Fruit fly (Drosophila melanogaster) whole organism, adult: ENCODE measurements around the gene CG18666.
A peak's percentile ranks its signal among the peaks of the same experiment; 100 is the strongest.

ENCODE experiments used
- CG11617 ChIP-seq: fragments of 200-800 bp; sonication (Bioruptor generic); optimal IDR thresholded peaks from 2 replicates; lab custom pipeline; 2017; ENCODE audit warnings: mild to moderate bottlenecking, missing biosample characterization, missing genetic modification reagents, missing genetic modification characterization
- CG12768 ChIP-seq: fragments of 200-800 bp; sonication (Bioruptor generic); optimal IDR thresholded peaks from 2 replicates; lab custom pipeline; 2017; ENCODE audit warnings: missing biosample characterization, missing genetic modification characterization, mild to moderate bottlenecking, moderate library complexity, missing genetic modification reagents
- CG14711 ChIP-seq: fragments of 200-800 bp; sonication (Bioruptor generic); optimal IDR thresholded peaks from 2 replicates; lab custom pipeline; 2018; ENCODE audit warnings: missing biosample characterization, mild to moderate bottlenecking, missing genetic modification characterization, moderate library complexity
- CG1620 ChIP-seq: fragments of 200-800 bp; sonication (Bioruptor generic); optimal IDR thresholded peaks from 2 replicates; lab custom pipeline; 2016; ENCODE audit warnings: missing biosample characterization, missing genetic modification characterization
- CG33017 ChIP-seq: fragments of 200-800 bp; sonication (Bioruptor generic); optimal IDR thresholded peaks from 2 replicates; lab custom pipeline; 2018; ENCODE audit warnings: missing biosample characterization, mild to moderate bottlenecking, missing genetic modification characterization, moderate library complexity
- CG5204 ChIP-seq: fragments of 200-800 bp; sonication (Bioruptor generic); optimal IDR thresholded peaks from 2 replicates; lab custom pipeline; 2016; ENCODE audit warnings: missing biosample characterization, missing genetic modification characterization
- CG7045 ChIP-seq: fragments of 200-800 bp; sonication (Bioruptor generic); optimal IDR thresholded peaks from 2 replicates; lab custom pipeline; 2017; ENCODE audit warnings: missing biosample characterization, mild to moderate bottlenecking, missing genetic modification characterization
- CG7101 ChIP-seq: fragments of 200-800 bp; sonication (Bioruptor generic); optimal IDR thresholded peaks from 2 replicates; lab custom pipeline; 2018; ENCODE audit warnings: missing biosample characterization, mild to moderate bottlenecking, missing genetic modification characterization, moderate library complexity
- Clk ChIP-seq: fragments of 200-800 bp; sonication (Bioruptor generic); optimal IDR thresholded peaks from 2 replicates; lab custom pipeline; 2017; ENCODE audit warnings: missing biosample characterization, missing genetic modification characterization
- Crg-1 ChIP-seq: fragments of 200-800 bp; sonication (Bioruptor generic); optimal IDR thresholded peaks from 2 replicates; lab custom pipeline; 2016; ENCODE audit warnings: missing biosample characterization, missing genetic modification characterization
- Hr96 ChIP-seq: fragments of 200-800 bp; sonication (Bioruptor generic); optimal IDR thresholded peaks from 2 replicates; lab custom pipeline; 2016; ENCODE audit warnings: missing biosample characterization, missing genetic modification characterization
- Mnt ChIP-seq: fragments of 200-800 bp; sonication (Bioruptor generic); optimal IDR thresholded peaks from 2 replicates; lab custom pipeline; 2016; ENCODE audit warnings: missing biosample characterization, mild to moderate bottlenecking, missing genetic modification characterization
- bab1 ChIP-seq: fragments of 200-800 bp; sonication (Bioruptor generic); optimal IDR thresholded peaks from 3 replicates; lab custom pipeline; 2019; ENCODE audit warnings: missing biosample characterization, mild to moderate bottlenecking, missing genetic modification characterization, moderate library complexity
- cic ChIP-seq: fragments of 200-800 bp; sonication (Bioruptor generic); optimal IDR thresholded peaks from 2 replicates; lab custom pipeline; 2017; ENCODE audit warnings: missing biosample characterization, mild to moderate bottlenecking, missing genetic modification characterization, moderate library complexity
- cnc ChIP-seq, 2 experiments: fragments of >200 bp; optimal IDR thresholded peaks; 2 replicates each; lab custom pipeline; 2017
- kay ChIP-seq: fragments of 200-800 bp; sonication (Bioruptor generic); peaks from one replicate; lab custom pipeline; 2016; ENCODE audit warnings: missing biosample characterization, missing genetic modification characterization, borderline replicate concordance
- ovo ChIP-seq: fragments of 200-800 bp; sonication (Bioruptor generic); optimal IDR thresholded peaks from 2 replicates; lab custom pipeline; 2016; ENCODE audit warnings: missing biosample characterization, missing genetic modification characterization
- pad ChIP-seq: fragments of 200-800 bp; sonication (Bioruptor generic); optimal IDR thresholded peaks from 3 replicates; lab custom pipeline; 2017; ENCODE audit warnings: missing biosample characterization, missing genetic modification characterization, mild to moderate bottlenecking, moderate library complexity, missing genetic modification reagents
- tj ChIP-seq: fragments of 200-800 bp; sonication (Bioruptor generic); optimal IDR thresholded peaks from 3 replicates; lab custom pipeline; 2017; ENCODE audit warnings: missing biosample characterization, mild to moderate bottlenecking, missing genetic modification characterization, moderate library complexity
- toe ChIP-seq: fragments of 200-800 bp; sonication (Bioruptor generic); optimal IDR thresholded peaks from 2 replicates; lab custom pipeline; 2016; ENCODE audit warnings: missing biosample characterization, missing genetic modification characterization

Gene CG18666

DNA sequence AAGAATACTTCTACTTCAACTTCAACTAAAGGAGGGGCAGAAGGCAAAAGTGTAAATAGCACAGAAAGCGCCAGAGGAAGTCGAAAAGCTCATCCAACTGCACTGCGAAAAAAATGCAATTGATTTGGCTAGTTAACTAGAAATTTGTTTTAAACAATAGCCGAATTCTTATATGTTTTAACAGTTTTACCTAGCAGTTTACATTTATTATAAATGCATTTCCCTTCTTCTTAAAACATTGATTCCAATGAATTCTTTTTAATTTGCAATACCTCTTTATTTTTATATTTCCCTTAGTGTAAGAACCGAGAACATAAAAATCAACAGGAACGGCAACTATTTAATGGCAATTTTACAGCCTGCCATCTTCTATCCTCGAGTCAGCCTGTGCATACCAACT lies 13.7 kb downstream of the CG18666 start:
- no peak for TF ChIP-seq CG7045 (GFP tag; lab: Kevin White, UChicago)
- no peak for TF ChIP-seq kay (GFP tag; lab: Kevin White, UChicago)
- no peak for TF ChIP-seq CG11617
- no peak for TF ChIP-seq ovo (GFP tag; lab: Kevin White, UChicago)
- TF ChIP-seq Mnt (GFP tag; lab: Kevin White, UChicago), result no peak
- TF ChIP-seq bab1 (GFP tag; lab: Kevin White, UChicago), result no peak
- TF ChIP-seq cic (GFP tag; lab: Kevin White, UChicago), result no peak
- TF ChIP-seq Crg-1 (GFP tag; lab: Kevin White, UChicago), result no peak
- TF ChIP-seq Clk (GFP tag; lab: Kevin White, UChicago), result no peak
- no peak for TF ChIP-seq CG12768 (GFP tag; lab: Kevin White, UChicago)
- no peak for TF ChIP-seq tj (GFP tag; lab: Kevin White, UChicago)
- TF ChIP-seq cnc (optimal IDR thresholded peaks at IDR 0.05; lab: Kevin White, UChicago), result no peak
- no peak for TF ChIP-seq CG14711 (tag; lab: Kevin White, UChicago)
- TF ChIP-seq pad (GFP tag; lab: Kevin White, UChicago), result no peak
- no peak for TF ChIP-seq CG33017 (tag; lab: Kevin White, UChicago)
- no peak for TF ChIP-seq CG1620 (GFP tag; lab: Kevin White, UChicago)
- no peak for TF ChIP-seq toe (GFP tag; lab: Kevin White, UChicago)
- no peak for TF ChIP-seq CG5204 (GFP tag; lab: Kevin White, UChicago)

dm6 chr2L:11049723-11050122 lies 15.1 kb downstream of the CG18666 start:
- TF ChIP-seq tj (GFP tag; lab: Kevin White, UChicago) (peak; percentile 89), CG7045 (GFP tag; lab: Kevin White, UChicago) (no peak)

DNA sequence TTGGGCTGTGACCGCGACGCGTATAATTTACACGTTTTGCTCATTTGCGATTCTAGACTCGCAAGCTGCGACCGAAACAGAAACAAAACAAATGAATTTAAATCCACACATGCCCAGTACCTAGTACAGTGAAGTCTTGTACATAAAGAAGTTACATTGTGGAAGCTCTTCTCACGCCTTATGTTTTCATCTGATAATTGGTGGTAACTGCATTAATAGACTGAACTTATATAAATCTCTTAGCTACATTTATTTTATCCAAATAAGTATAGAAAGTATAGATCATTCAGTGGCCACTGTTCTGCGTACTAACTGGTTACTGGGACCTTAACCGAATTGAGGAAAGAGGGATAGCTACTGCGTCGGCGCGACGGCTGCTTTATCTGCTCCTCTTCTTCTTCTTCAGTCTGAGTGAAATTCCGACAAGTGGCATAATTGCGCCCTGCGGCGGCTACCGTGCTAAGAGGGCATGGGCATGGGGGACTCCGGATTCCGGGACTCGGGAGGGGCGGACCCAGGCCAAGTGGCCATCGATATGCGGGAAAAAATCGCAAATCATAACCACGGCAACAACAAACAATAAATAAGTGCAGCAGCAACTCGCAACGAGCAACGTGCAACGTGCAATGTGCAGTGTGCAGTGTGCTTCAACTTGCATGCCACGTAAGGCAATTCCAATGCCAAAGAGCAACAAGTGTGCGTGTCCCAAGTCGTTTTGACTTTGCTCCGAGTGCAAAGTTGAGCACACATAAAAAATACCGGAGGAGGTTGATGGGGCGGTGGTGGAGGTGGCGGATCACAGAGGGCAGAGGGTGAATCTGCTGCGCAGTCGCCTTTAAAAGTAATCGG lies 17.3 kb downstream of the CG18666 start:
- TF ChIP-seq CG5204 (GFP tag; lab: Kevin White, UChicago) (no peak), ovo (GFP tag; lab: Kevin White, UChicago) (no peak), CG7101 (tag; lab: Kevin White, UChicago) (no peak), pad (GFP tag; lab: Kevin White, UChicago) (no peak), CG12768 (GFP tag; lab: Kevin White, UChicago) (no peak), CG1620 (GFP tag; lab: Kevin White, UChicago) (no peak), Clk (GFP tag; lab: Kevin White, UChicago) (no peak), CG14711 (tag; lab: Kevin White, UChicago) (no peak), Hr96 (GFP tag; lab: Kevin White, UChicago) (no peak), CG11617 (no peak), kay (GFP tag; lab: Kevin White, UChicago) (no peak), Mnt (GFP tag; lab: Kevin White, UChicago) (no peak), bab1 (GFP tag; lab: Kevin White, UChicago) (no peak), cnc (optimal IDR thresholded peaks at IDR 0.05; lab: Kevin White, UChicago) (no peak), cic (GFP tag; lab: Kevin White, UChicago) (no peak), Crg-1 (GFP tag; lab: Kevin White, UChicago) (no peak)

DNA sequence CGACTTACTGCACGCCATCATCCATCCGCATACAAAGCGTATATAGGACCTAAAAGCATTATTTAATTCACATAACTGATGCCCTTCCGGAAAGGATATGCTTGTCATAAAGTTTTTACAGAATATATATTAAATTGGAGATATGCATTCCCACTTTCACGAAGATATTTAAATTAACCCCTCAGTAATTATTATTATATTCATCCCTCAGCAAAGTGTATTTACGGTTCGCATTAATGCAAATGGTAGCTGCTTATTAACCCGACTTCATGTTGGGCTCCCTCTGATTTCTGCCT lies 17.8 kb downstream of the CG18666 start:
- no peak for TF ChIP-seq CG14711 (tag; lab: Kevin White, UChicago)

dm6 chr2L:11053018-11053807 lies 18.6 kb downstream of the CG18666 start:
- TF ChIP-seq kay (GFP tag; lab: Kevin White, UChicago), result peak; percentile 60
- no peak for TF ChIP-seq ovo (GFP tag; lab: Kevin White, UChicago)
- no peak for TF ChIP-seq bab1 (GFP tag; lab: Kevin White, UChicago)

DNA sequence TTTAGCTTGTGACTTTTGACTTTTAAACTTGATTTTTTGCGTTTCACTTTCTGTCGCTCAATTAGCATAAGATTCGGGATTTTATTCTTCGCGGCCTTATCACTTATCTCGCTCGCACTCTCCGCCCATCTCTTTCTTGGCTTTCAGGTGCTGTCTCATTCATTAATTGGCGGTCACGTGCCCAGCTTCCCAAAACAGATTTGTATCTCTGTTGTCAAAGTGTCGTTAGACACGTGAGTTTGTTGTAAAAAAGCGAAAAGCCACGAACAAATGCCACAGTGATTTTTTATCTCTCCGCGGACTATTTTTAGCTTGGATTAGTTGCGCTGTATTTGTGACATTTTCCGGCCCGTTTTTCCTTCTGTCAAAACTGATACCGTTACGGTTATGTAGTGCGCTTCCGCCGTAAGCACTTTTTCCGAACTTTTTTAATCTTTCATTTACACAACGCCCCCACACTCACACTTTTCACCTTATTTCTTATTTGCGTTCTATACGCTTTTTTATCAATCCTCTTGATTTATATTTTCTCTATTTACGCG lies 22.3 kb downstream of the CG18666 start:
- TF ChIP-seq CG33017 (tag; lab: Kevin White, UChicago), result no peak
- no peak for TF ChIP-seq cnc (optimal IDR thresholded peaks at IDR 0.05; lab: Kevin White, UChicago)
